Fruit fly (Drosophila melanogaster): ENCODE measurements around the gene CG14712.

dm6 chr3R:11589764-11590358, 38.7 kb upstream of the CG14712 start, which contains the start of gene CG6791:
- no peak for TF ChIP-seq CG8159 (tag; optimal IDR thresholded peaks at IDR 0.05)
- TF ChIP-seq CG17806 (tag; optimal IDR thresholded peaks at IDR 0.05), result no peak
- no peak for TF ChIP-seq rn (GFP tag; IDR thresholded peaks at IDR 0.05)
- peak; percentile 13; the same call in 1 of the 2 replicates for TF ChIP-seq Ets98B (GFP tag; IDR thresholded peaks at IDR 0.05)
- no peak for TF ChIP-seq Pif1B (GFP tag; optimal IDR thresholded peaks at IDR 0.05)
- TF ChIP-seq CG4496 (GFP tag; IDR thresholded peaks at IDR 0.05), result no peak
- no peak for TF ChIP-seq D1 (tag; optimal IDR thresholded peaks at IDR 0.05)
- no peak for TF ChIP-seq CG34367 (tag; optimal IDR thresholded peaks at IDR 0.05)
